Fruit fly (Drosophila melanogaster): Measurements from ENCODE around the gene CG32640.

DNA sequence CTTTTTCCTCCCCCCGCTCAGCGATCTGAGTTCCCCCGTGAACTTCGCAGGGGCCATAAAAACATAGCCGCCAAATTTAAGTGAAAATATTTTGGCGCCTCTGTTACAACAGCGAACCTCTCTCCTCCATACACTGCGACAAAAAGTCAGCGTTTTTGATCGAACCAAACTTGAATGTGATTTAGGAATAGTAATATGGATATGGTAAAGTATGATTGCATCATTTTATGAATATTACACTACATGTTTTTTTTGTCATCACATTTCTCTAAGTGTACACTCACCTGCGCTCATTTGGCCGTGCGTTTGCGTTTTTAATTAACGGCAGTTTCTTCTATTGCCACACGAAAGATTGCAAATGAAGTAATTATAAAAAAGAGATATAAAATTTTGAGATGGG lies 42.1 kb upstream of the CG32640 start:
- TF ChIP-seq CG9948 (tag; optimal IDR thresholded peaks at IDR 0.05) = no peak
- TF ChIP-seq gl (tag; optimal IDR thresholded peaks at IDR 0.05) = no peak
- peak; percentile 13 for TF ChIP-seq CG8159 (tag; optimal IDR thresholded peaks at IDR 0.05)
- TF ChIP-seq CG12605 (GFP tag; IDR thresholded peaks at IDR 0.05) = no peak
- no peak for TF ChIP-seq CG34367 (tag; optimal IDR thresholded peaks at IDR 0.05)
- TF ChIP-seq rn (GFP tag; IDR thresholded peaks at IDR 0.05) = no peak
- no peak for TF ChIP-seq CG15710 (tag; optimal IDR thresholded peaks at IDR 0.05)
- peak; percentile 32 for TF ChIP-seq CG17806 (tag; optimal IDR thresholded peaks at IDR 0.05)
- no peak for TF ChIP-seq CG10348 (GFP tag; IDR thresholded peaks at IDR 0.05)
- peak; percentile 38 for TF ChIP-seq Snoo (tag; optimal IDR thresholded peaks at IDR 0.05)
- TF ChIP-seq D1 (tag; optimal IDR thresholded peaks at IDR 0.05) = no peak
- no peak for TF ChIP-seq EcR (GFP tag; optimal IDR thresholded peaks at IDR 0.05)
- TF ChIP-seq Ets98B (GFP tag; IDR thresholded peaks at IDR 0.05) = peak; percentile 60
